Fruit fly (Drosophila melanogaster): ENCODE measurements around the gene CG7914.

DNA sequence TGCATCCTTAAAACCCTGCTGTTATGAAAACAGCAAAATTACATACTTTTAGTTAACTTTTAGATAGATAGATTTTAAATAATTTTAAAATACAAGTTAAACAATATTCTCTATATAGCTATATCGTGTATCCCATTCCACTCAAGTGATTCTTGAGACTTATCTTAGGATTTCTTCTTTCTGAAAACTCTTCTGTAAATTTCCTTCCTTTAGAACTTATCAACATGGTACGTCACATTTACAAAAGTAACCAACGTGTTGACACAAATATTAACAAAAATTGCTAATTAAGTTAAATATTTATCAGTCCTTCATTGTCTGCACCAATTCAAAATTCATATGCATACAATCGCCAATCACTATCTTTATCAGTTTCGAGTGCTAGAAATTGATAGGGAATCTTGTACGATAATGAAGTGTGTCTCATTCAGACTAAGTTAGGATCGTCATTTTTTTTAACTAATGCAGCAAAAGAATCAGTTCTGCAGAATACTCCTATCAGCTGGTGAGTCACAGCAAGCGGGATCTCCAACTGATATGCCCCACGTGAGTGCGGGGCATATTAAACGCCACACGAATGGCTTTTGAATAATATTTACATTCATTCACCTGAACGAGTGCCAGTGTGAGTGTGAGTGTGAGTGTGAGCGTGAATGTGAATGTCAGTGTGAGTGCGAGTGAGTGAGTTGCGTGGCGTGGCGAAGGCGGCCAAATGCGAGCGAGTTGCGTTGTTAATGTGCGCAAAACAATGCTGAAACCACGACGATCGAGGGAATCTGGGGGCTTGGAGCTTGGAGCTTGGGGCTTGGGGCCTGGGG lies 25.5 kb downstream of the CG7914 start:
- peak; percentile 35 for TF ChIP-seq CG13204 (GFP tag; optimal IDR thresholded peaks at IDR 0.05)
- peak; percentile 46 for TF ChIP-seq EcR (GFP tag; optimal IDR thresholded peaks at IDR 0.05)
- TF ChIP-seq Pif1A (GFP tag; optimal IDR thresholded peaks at IDR 0.05) = no peak
